Worm (Caenorhabditis elegans) whole organism, L1 larva: ENCODE data around the gene lgc-27.

Experiments
- C04F5.9 ChIP-seq: sonication (generic microtip); optimal IDR thresholded peaks from 2 replicates; lab custom pipeline; 2016; ENCODE audit warnings: missing genetic modification characterization, missing compliant biosample characterization
- C16A3.4 ChIP-seq: fragments of 150-350 bp; optimal IDR thresholded peaks from 2 replicates; lab custom pipeline; 2014; ENCODE audit warnings: missing biosample characterization, missing genetic modification characterization
- C34B4.2 ChIP-seq: sonication (generic microtip); optimal IDR thresholded peaks from 2 replicates; lab custom pipeline; 2017; ENCODE audit warnings: mild to moderate bottlenecking, missing genetic modification characterization, missing compliant biosample characterization
- aha-1 ChIP-seq: fragments of 150-350 bp; optimal IDR thresholded peaks from 2 replicates; lab custom pipeline; 2014; ENCODE audit warnings: missing biosample characterization, missing genetic modification characterization
- alr-1 ChIP-seq: fragments of 200-800 bp; sonication (Bioruptor generic); optimal IDR thresholded peaks from 2 replicates; lab custom pipeline; 2018; ENCODE audit warnings: borderline replicate concordance, mild to moderate bottlenecking, missing genetic modification characterization, missing compliant biosample characterization
- aly-2 ChIP-seq: fragments of 150-350 bp; optimal IDR thresholded peaks from 2 replicates; lab custom pipeline; 2014; ENCODE audit warnings: missing biosample characterization, missing genetic modification characterization
- ama-1 ChIP-seq: fragments of 150-350 bp; optimal IDR thresholded peaks from 2 replicates; lab custom pipeline; 2014
- blmp-1 ChIP-seq: fragments of 150-350 bp; optimal IDR thresholded peaks from 2 replicates; lab custom pipeline; 2014; ENCODE audit warnings: missing biosample characterization, missing genetic modification characterization
- ceh-88 ChIP-seq: fragments of 200-800 bp; sonication (Bioruptor generic); IDR thresholded peaks from 2 replicates; pipeline ENCODE4 v1.3.6; 2022; ENCODE audit warnings: missing genetic modification characterization, missing compliant biosample characterization
- ceh-90 ChIP-seq: sonication (generic microtip); optimal IDR thresholded peaks from 2 replicates; lab custom pipeline; 2016; ENCODE audit warnings: missing genetic modification characterization, missing compliant biosample characterization
- ces-1 ChIP-seq: fragments of 150-350 bp; optimal IDR thresholded peaks from 2 replicates; lab custom pipeline; 2014; ENCODE audit warnings: missing biosample characterization, missing genetic modification reagents, missing genetic modification characterization
- dpl-1 ChIP-seq, 3 experiments: fragments of 150-350 bp in 2 of 3; sonication (generic microtip) in 1 of 3; optimal IDR thresholded peaks; 2 replicates each; lab custom pipeline; 2014 to 2017; ENCODE audit warnings: missing biosample characterization in 3 of 3, missing genetic modification characterization in 3 of 3, missing genetic modification reagents in 3 of 3
- dsc-1 ChIP-seq: sonication (generic microtip); optimal IDR thresholded peaks from 2 replicates; lab custom pipeline; 2016; ENCODE audit warnings: mild to moderate bottlenecking, missing genetic modification characterization, missing compliant biosample characterization
- efl-1 ChIP-seq, 4 experiments: fragments of 150-350 bp; optimal IDR thresholded peaks in 3 of 4; peaks in 1 of 4; 1 replicate in 1 of 4; 2 replicates in 3 of 4; lab custom pipeline; 2014; ENCODE audit warnings: missing biosample characterization in 2 of 4, missing genetic modification characterization in 2 of 4, missing genetic modification reagents in 2 of 4
- elt-2 ChIP-seq: sonication (generic microtip); optimal IDR thresholded peaks from 2 replicates; lab custom pipeline; 2016; ENCODE audit warnings: missing genetic modification characterization, mild to moderate bottlenecking, inconsistent platforms, missing compliant biosample characterization, missing genetic modification reagents
- fkh-10 ChIP-seq: sonication (generic microtip); optimal IDR thresholded peaks from 2 replicates; lab custom pipeline; 2017; ENCODE audit warnings: missing biosample characterization, missing genetic modification reagents, missing genetic modification characterization
- fkh-8 ChIP-seq: sonication (generic microtip); optimal IDR thresholded peaks from 2 replicates; lab custom pipeline; 2016; ENCODE audit warnings: mild to moderate bottlenecking, missing genetic modification characterization, missing compliant biosample characterization
- grh-1 ChIP-seq: fragments of 200-800 bp; sonication (Bioruptor generic); IDR thresholded peaks from 2 replicates; pipeline ENCODE4 v1.3.6; 2022; ENCODE audit warnings: missing genetic modification reagents, missing genetic modification characterization, missing compliant biosample characterization
- hlh-17 ChIP-seq: fragments of 200-800 bp; sonication (Bioruptor generic); optimal IDR thresholded peaks from 2 replicates; lab custom pipeline; 2018; ENCODE audit warnings: missing genetic modification characterization, mild to moderate bottlenecking, missing compliant biosample characterization, moderate library complexity, borderline replicate concordance
- hlh-4 ChIP-seq: sonication (generic microtip); optimal IDR thresholded peaks from 2 replicates; lab custom pipeline; 2016; ENCODE audit warnings: mild to moderate bottlenecking, missing genetic modification characterization, missing compliant biosample characterization
- isw-1 ChIP-seq: fragments of 200-800 bp; sonication (Bioruptor generic); IDR thresholded peaks from 2 replicates; pipeline ENCODE4 v1.3.6; 2022; ENCODE audit warnings: missing genetic modification characterization, missing compliant biosample characterization
- lin-14 ChIP-seq: fragments of 200-800 bp; sonication (Bioruptor generic); optimal IDR thresholded peaks from 2 replicates; lab custom pipeline; 2018; ENCODE audit warnings: mild to moderate bottlenecking, missing genetic modification characterization, moderate library complexity, missing compliant biosample characterization
- lin-15B ChIP-seq: fragments of 150-350 bp; sonication (generic microtip); optimal IDR thresholded peaks from 3 replicates; lab custom pipeline; 2014; ENCODE audit warnings: missing biosample characterization, missing genetic modification characterization
- lin-35 ChIP-seq, 2 experiments: fragments of 150-350 bp; optimal IDR thresholded peaks; 2 replicates each; lab custom pipeline; 2014; ENCODE audit warnings: missing biosample characterization in 2 of 2, missing genetic modification characterization in 2 of 2, missing genetic modification reagents in 2 of 2
- lir-3 ChIP-seq: sonication (generic microtip); optimal IDR thresholded peaks from 2 replicates; lab custom pipeline; 2016; ENCODE audit warnings: mild to moderate bottlenecking, missing genetic modification characterization, moderate library complexity, missing compliant biosample characterization; ENCODE audit not compliant: poor library complexity
- mab-9 ChIP-seq: fragments of 200-800 bp; sonication (Bioruptor generic); IDR thresholded peaks from 2 replicates; pipeline ENCODE4 v1.3.6; 2022; ENCODE audit warnings: missing genetic modification reagents, missing genetic modification characterization, missing compliant biosample characterization
- mep-1 ChIP-seq: fragments of 150-350 bp; optimal IDR thresholded peaks from 2 replicates; lab custom pipeline; 2014; ENCODE audit warnings: missing biosample characterization, missing genetic modification characterization
- nhr-12 ChIP-seq: sonication (generic microtip); optimal IDR thresholded peaks from 2 replicates; lab custom pipeline; 2017; ENCODE audit warnings: missing biosample characterization, missing genetic modification characterization
- nhr-71 ChIP-seq: sonication (generic microtip); optimal IDR thresholded peaks from 2 replicates; lab custom pipeline; 2016; ENCODE audit warnings: mild to moderate bottlenecking, missing genetic modification characterization, moderate library complexity, missing compliant biosample characterization
- nhr-76 ChIP-seq: sonication (generic microtip); optimal IDR thresholded peaks from 2 replicates; lab custom pipeline; 2017; ENCODE audit warnings: missing biosample characterization, missing genetic modification characterization
- nhr-84 ChIP-seq: sonication (generic microtip); optimal IDR thresholded peaks from 2 replicates; lab custom pipeline; 2017; ENCODE audit warnings: missing biosample characterization, missing genetic modification characterization
- nhr-85 ChIP-seq: sonication (generic microtip); peaks from one replicate; lab custom pipeline; 2016; ENCODE audit warnings: missing genetic modification characterization, inconsistent platforms, missing compliant biosample characterization
- pqm-1 ChIP-seq: sonication (generic microtip); optimal IDR thresholded peaks from 3 replicates; lab custom pipeline; 2017; ENCODE audit warnings: missing biosample characterization, missing genetic modification characterization
- rnt-1 ChIP-seq: sonication (generic microtip); optimal IDR thresholded peaks from 2 replicates; lab custom pipeline; 2016; ENCODE audit warnings: mild to moderate bottlenecking, missing genetic modification characterization, moderate library complexity, missing compliant biosample characterization
- skn-1 ChIP-seq: fragments of 150-350 bp; optimal IDR thresholded peaks from 2 replicates; lab custom pipeline; 2014; ENCODE audit warnings: missing biosample characterization, missing genetic modification characterization
- snu-23 ChIP-seq: sonication (generic microtip); optimal IDR thresholded peaks from 2 replicates; lab custom pipeline; 2016; ENCODE audit warnings: missing genetic modification characterization, missing compliant biosample characterization
- sup-37 ChIP-seq: fragments of 200-800 bp; sonication (Bioruptor generic); optimal IDR thresholded peaks from 2 replicates; lab custom pipeline; 2018; ENCODE audit warnings: mild to moderate bottlenecking, missing genetic modification characterization, missing compliant biosample characterization
- swsn-7 ChIP-seq: sonication (generic microtip); optimal IDR thresholded peaks from 2 replicates; lab custom pipeline; 2016; ENCODE audit warnings: missing genetic modification characterization, missing compliant biosample characterization
- tlp-1 ChIP-seq: fragments of 150-350 bp; optimal IDR thresholded peaks from 2 replicates; lab custom pipeline; 2014; ENCODE audit warnings: missing biosample characterization, missing genetic modification characterization
- ztf-11 ChIP-seq, 2 experiments: sonication (generic microtip); optimal IDR thresholded peaks; 2 replicates each; lab custom pipeline; 2016 to 2017; ENCODE audit warnings: missing genetic modification characterization in 2 of 2, missing biosample characterization in 1 of 2, missing compliant biosample characterization in 1 of 2

Gene lgc-27

ce11 chrII:4648785-4649184 is at the start of gene lgc-27:
TSS of gene lgc-27 (plus strand) at chrII:4649085.
- TF ChIP-seq mep-1 (no peak), rnt-1 (tag; lab: Kevin White, UChicago) (no peak), nhr-84 (no peak), dsc-1 (tag; lab: Kevin White, UChicago) (no peak), C34B4.2 (tag; lab: Kevin White, UChicago) (no peak), hlh-17 (GFP tag; lab: Kevin White, UChicago) (no peak), skn-1 (no peak), nhr-71 (tag; lab: Kevin White, UChicago) (no peak), fkh-10 (no peak), grh-1 (GFP tag; lab: Robert Waterston, UW) (no peak), isw-1 (no peak), hlh-4 (tag; lab: Kevin White, UChicago) (no peak), elt-2 (no peak), ztf-11 (tag; optimal IDR thresholded peaks at IDR 0.05; lab: Kevin White, UChicago) (no peak), nhr-12 (tag; lab: Kevin White, UChicago) (no peak), ceh-88 (GFP tag; lab: Robert Waterston, UW) (no peak), aly-2 (tag; lab: Kevin White, UChicago) (no peak)

ce11 chrII:4599838-4600237 is 49.0 kb upstream of the lgc-27 start:
- TF ChIP-seq fkh-8 (tag; lab: Kevin White, UChicago) (peak; percentile 20), ceh-90 (tag; lab: Kevin White, UChicago) (no peak), dpl-1 (GFP tag; optimal IDR thresholded peaks at IDR 0.05; lab: Kevin White, UChicago) (no peak)

ce11 chrII:4600276-4600675 is 48.6 kb upstream of the lgc-27 start:
- TF ChIP-seq mep-1, result no peak
- peak; percentile 14 for TF ChIP-seq lin-14 (GFP tag; lab: Kevin White, UChicago)
- no peak for TF ChIP-seq ama-1 (lab: Kevin White, UChicago)
- no peak for TF ChIP-seq lin-15B (tag; lab: Kevin White, UChicago)
- peak; percentile 2 for TF ChIP-seq snu-23 (GFP tag; lab: Kevin White, UChicago)
- TF ChIP-seq nhr-85 (tag; lab: Kevin White, UChicago), result peak; percentile 25
- TF ChIP-seq C16A3.4, result no peak
- TF ChIP-seq blmp-1, result peak; percentile 82

ce11 chrII:4600818-4601217 is 48.1 kb upstream of the lgc-27 start:
- TF ChIP-seq aha-1 (tag; lab: Kevin White, UChicago) (no peak), efl-1 (optimal IDR thresholded peaks at IDR 0.05; lab: Kevin White, UChicago) (no peak), efl-1 (GFP tag; optimal IDR thresholded peaks at IDR 0.05 in 1 of 2; lab: Kevin White, UChicago) (peak in 1 of 2 experiments; percentile 11), skn-1 (no peak), C04F5.9 (no peak)

ce11 chrII:4601256-4601655 is 47.6 kb upstream of the lgc-27 start, which contains the start of gene ipla-1:
TSS of gene ipla-1 (minus strand) at chrII:4601356.
- TF ChIP-seq pqm-1 (tag; lab: Kevin White, UChicago), result no peak
- no peak for TF ChIP-seq skn-1
- TF ChIP-seq ces-1 (GFP tag; lab: Kevin White, UChicago), result no peak
- no peak for TF ChIP-seq C16A3.4
- TF ChIP-seq alr-1 (tag; lab: Kevin White, UChicago), result no peak
- TF ChIP-seq sup-37 (GFP tag; lab: Kevin White, UChicago), result no peak
- no peak for TF ChIP-seq tlp-1 (tag; lab: Kevin White, UChicago)
- no peak for TF ChIP-seq lir-3 (tag; lab: Kevin White, UChicago)
- TF ChIP-seq lin-35 (GFP tag; optimal IDR thresholded peaks at IDR 0.05; lab: Kevin White, UChicago), result no peak
- TF ChIP-seq swsn-7 (tag; lab: Kevin White, UChicago), result no peak
- no peak for TF ChIP-seq mab-9 (GFP tag; lab: Robert Waterston, UW)
- TF ChIP-seq nhr-76, result no peak
- no peak for TF ChIP-seq nhr-12 (tag; lab: Kevin White, UChicago)
